Worm (Caenorhabditis elegans): ENCODE results near the gene B0334.4.

ce11 chrII:11471916-11472315 lies 23.6 kb upstream of the B0334.4 start, which contains the start of gene mfn-1:
- TF ChIP-seq W03F9.2 (tag; optimal IDR thresholded peaks at IDR 0.05) = no peak
- no peak for TF ChIP-seq dao-5 (tag; optimal IDR thresholded peaks at IDR 0.05)
- TF ChIP-seq him-1 (tag; optimal IDR thresholded peaks at IDR 0.05) = no peak

Measured in whole organism, L4/young adult.